Worm (Caenorhabditis elegans): ENCODE data around the gene T21D12.14.

The T21D12.14 gene

ce11 chrIV:325640-326039 is 37.7 kb upstream of the T21D12.14 start:
- no peak for TF ChIP-seq fkh-10 (GFP tag; optimal IDR thresholded peaks at IDR 0.05)
- no peak for TF ChIP-seq ztf-4 (tag; optimal IDR thresholded peaks at IDR 0.05)
- TF ChIP-seq eor-1 (tag; optimal IDR thresholded peaks at IDR 0.05), result no peak
- TF ChIP-seq unc-62 (GFP tag; optimal IDR thresholded peaks at IDR 0.05), result no peak
- TF ChIP-seq nhr-28 (tag; optimal IDR thresholded peaks at IDR 0.05), result no peak
- no peak for TF ChIP-seq fkh-2 (tag; optimal IDR thresholded peaks at IDR 0.05)
- no peak for TF ChIP-seq nhr-25 (tag; optimal IDR thresholded peaks at IDR 0.05)
- TF ChIP-seq nfya-1 (tag; optimal IDR thresholded peaks at IDR 0.05; ENCODE audit: insufficient read depth), result no peak
- TF ChIP-seq ZK546.5 (tag; optimal IDR thresholded peaks at IDR 0.05), result no peak
- TF ChIP-seq unc-39 (tag; optimal IDR thresholded peaks at IDR 0.05), result no peak
- TF ChIP-seq pha-4 (tag; optimal IDR thresholded peaks at IDR 0.05), result no peak
- no peak for TF ChIP-seq nhr-43 (tag; optimal IDR thresholded peaks at IDR 0.05; ENCODE audit: poor library complexity, severe bottlenecking)

- TF ChIP-seq nhr-28 (tag; optimal IDR thresholded peaks at IDR 0.05) (no peak), nhr-43 (tag; optimal IDR thresholded peaks at IDR 0.05; ENCODE audit: poor library complexity, severe bottlenecking) (no peak)
Measured at ce11 chrIV:324759-325158, 36.8 kb upstream of the T21D12.14 start, which contains the start of gene drl-1. Gene drl-1 (plus strand): TSS chrIV:325059.

ce11 chrIV:322497-322896 is 34.6 kb upstream of the T21D12.14 start, which contains the start of gene grl-26:
Gene grl-26 (minus strand): TSS chrIV:322814.
- TF ChIP-seq egl-5 (tag; optimal IDR thresholded peaks at IDR 0.05) (peak; percentile 39), lsy-12 (tag; optimal IDR thresholded peaks at IDR 0.05) (peak; percentile 43), nhr-43 (tag; optimal IDR thresholded peaks at IDR 0.05; ENCODE audit: poor library complexity, severe bottlenecking) (peak; percentile 56), elt-2 (tag; optimal IDR thresholded peaks at IDR 0.05) (peak; percentile 56), ceh-28 (tag; optimal IDR thresholded peaks at IDR 0.05) (no peak), snpc-4 (tag; optimal IDR thresholded peaks at IDR 0.05) (no peak), hmg-11 (tag; optimal IDR thresholded peaks at IDR 0.05) (peak; percentile 67), lin-15B (tag; optimal IDR thresholded peaks at IDR 0.05) (peak; percentile 22), lin-39 (tag; optimal IDR thresholded peaks at IDR 0.05) (peak; percentile 13), nhr-23 (tag; optimal IDR thresholded peaks at IDR 0.05) (peak; percentile 24), ztf-11 (tag; optimal IDR thresholded peaks at IDR 0.05) (no peak), jun-1 (tag; optimal IDR thresholded peaks at IDR 0.05) (peak; percentile 66)

- TF ChIP-seq elt-2 (tag; optimal IDR thresholded peaks at IDR 0.05), result peak; percentile 71
- TF ChIP-seq jun-1 (tag; optimal IDR thresholded peaks at IDR 0.05), result no peak
- no peak for TF ChIP-seq nhr-12 (tag; optimal IDR thresholded peaks at IDR 0.05)
Measured at ce11 chrIV:320380-320779, 32.5 kb upstream of the T21D12.14 start, which contains the start of gene dsc-4. Gene dsc-4 (minus strand): TSS chrIV:320544.

- TF ChIP-seq lin-15B (tag; optimal IDR thresholded peaks at IDR 0.05) (no peak), elt-2 (tag; optimal IDR thresholded peaks at IDR 0.05) (peak; percentile 48)
Measured at ce11 chrIV:319654-320053, 31.7 kb upstream of the T21D12.14 start.

- TF ChIP-seq fos-1 (tag; optimal IDR thresholded peaks at IDR 0.05) (no peak), nfya-1 (tag; optimal IDR thresholded peaks at IDR 0.05; ENCODE audit: insufficient read depth) (peak; percentile 28), ztf-11 (tag; optimal IDR thresholded peaks at IDR 0.05) (no peak)
Measured at ce11 chrIV:314475-314874, 26.5 kb upstream of the T21D12.14 start.

ce11 chrIV:313615-314014 is 25.7 kb upstream of the T21D12.14 start, which contains the start of gene snai-1:
Gene snai-1 (minus strand): TSS chrIV:313715.
- TF ChIP-seq elt-2 (tag; optimal IDR thresholded peaks at IDR 0.05) (no peak), ceh-82 (tag; optimal IDR thresholded peaks at IDR 0.05) (no peak), snpc-4 (tag; optimal IDR thresholded peaks at IDR 0.05) (no peak), zag-1 (tag; optimal IDR thresholded peaks at IDR 0.05) (no peak), ceh-28 (tag; optimal IDR thresholded peaks at IDR 0.05) (no peak), unc-62 (GFP tag; optimal IDR thresholded peaks at IDR 0.05) (no peak), ztf-11 (tag; optimal IDR thresholded peaks at IDR 0.05) (no peak), jun-1 (tag; optimal IDR thresholded peaks at IDR 0.05) (no peak), aly-2 (tag; optimal IDR thresholded peaks at IDR 0.05) (no peak), skn-1 (tag; optimal IDR thresholded peaks at IDR 0.05) (no peak), R02D3.7 (tag; optimal IDR thresholded peaks at IDR 0.05) (no peak), nfya-1 (tag; optimal IDR thresholded peaks at IDR 0.05; ENCODE audit: insufficient read depth) (no peak), tbx-2 (tag; optimal IDR thresholded peaks at IDR 0.05) (no peak), eor-1 (tag; optimal IDR thresholded peaks at IDR 0.05) (no peak), elt-1 (tag; optimal IDR thresholded peaks at IDR 0.05) (no peak), pha-4 (tag; optimal IDR thresholded peaks at IDR 0.05) (no peak)
